Worm (Caenorhabditis elegans) whole organism, L4 larva: ENCODE measurements around the gene hlh-6.

Experiments used
- F10B5.3 ChIP-seq: sonication (generic microtip); optimal IDR thresholded peaks from 2 replicates; lab custom pipeline; 2016; ENCODE audit warnings: mild to moderate bottlenecking, missing genetic modification characterization, missing compliant biosample characterization
- F44E2.7 ChIP-seq: fragments of 200-800 bp; sonication (Bioruptor generic); IDR thresholded peaks from 2 replicates; pipeline ENCODE4 v2.1.2; 2022; ENCODE audit warnings: missing genetic modification characterization, missing compliant biosample characterization
- T20F7.1 ChIP-seq: fragments of 200-800 bp; sonication (Bioruptor generic); optimal IDR thresholded peaks from 2 replicates; lab custom pipeline; 2018; ENCODE audit warnings: mild to moderate bottlenecking, missing genetic modification characterization, missing compliant biosample characterization
- T26A8.4 ChIP-seq: fragments of 200-800 bp; sonication (Bioruptor generic); IDR thresholded peaks from 2 replicates; pipeline ENCODE4 v1.3.6; 2022; ENCODE audit warnings: missing genetic modification characterization, missing compliant biosample characterization
- aha-1 ChIP-seq: fragments of 150-350 bp; peaks from one replicate; lab custom pipeline; 2014; ENCODE audit warnings: missing biosample characterization, missing genetic modification characterization
- aly-2 ChIP-seq: sonication (generic microtip); optimal IDR thresholded peaks from 2 replicates; lab custom pipeline; 2018; ENCODE audit warnings: missing biosample characterization, missing genetic modification characterization
- arid-1 ChIP-seq: fragments of 200-800 bp; sonication (Bioruptor generic); conservative IDR thresholded peaks from 2 replicates; pipeline ENCODE4 v1.3.6; 2022; ENCODE audit warnings: missing genetic modification reagents, missing genetic modification characterization, missing compliant biosample characterization
- ceh-20 ChIP-seq: fragments of 200-800 bp; sonication (Bioruptor generic); IDR thresholded peaks from 2 replicates; pipeline ENCODE4 v1.3.6; 2022; ENCODE audit warnings: missing genetic modification reagents, missing genetic modification characterization, missing compliant biosample characterization
- ceh-44 ChIP-seq: fragments of 200-800 bp; sonication (Bioruptor generic); IDR thresholded peaks from 2 replicates; pipeline ENCODE4 v1.3.6; 2022; ENCODE audit warnings: missing genetic modification reagents, missing genetic modification characterization, missing compliant biosample characterization
- ceh-62 ChIP-seq: sonication (generic microtip); optimal IDR thresholded peaks from 2 replicates; lab custom pipeline; 2017; ENCODE audit warnings: missing biosample characterization, missing genetic modification characterization
- ceh-82 ChIP-seq: sonication (generic microtip); optimal IDR thresholded peaks from 2 replicates; lab custom pipeline; 2017; ENCODE audit warnings: missing biosample characterization, missing genetic modification characterization
- daf-12 ChIP-seq: fragments of 150-350 bp; optimal IDR thresholded peaks from 2 replicates; lab custom pipeline; 2014; ENCODE audit warnings: missing biosample characterization, missing genetic modification reagents, missing genetic modification characterization
- daf-16 ChIP-seq, 3 experiments: sonication (generic microtip); optimal IDR thresholded peaks; 2 replicates each; lab custom pipeline; 2016 to 2017; ENCODE audit warnings: missing genetic modification characterization in 3 of 3, missing genetic modification reagents in 3 of 3, mild to moderate bottlenecking in 2 of 3, missing compliant biosample characterization in 2 of 3, missing biosample characterization in 1 of 3, moderate library complexity in 1 of 3
- dmd-6 ChIP-seq: fragments of 200-800 bp; sonication (Bioruptor generic); IDR thresholded peaks from 2 replicates; pipeline ENCODE4 v1.3.6; 2022; ENCODE audit warnings: missing genetic modification reagents, missing genetic modification characterization, missing compliant biosample characterization
- dve-1 ChIP-seq: sonication (generic microtip); optimal IDR thresholded peaks from 2 replicates; lab custom pipeline; 2017; ENCODE audit warnings: antibody characterized with exemption, mild to moderate bottlenecking, missing genetic modification characterization, missing compliant biosample characterization; ENCODE audit not compliant: insufficient read depth
- egl-27 ChIP-seq: sonication (generic microtip); optimal IDR thresholded peaks from 3 replicates; lab custom pipeline; 2017; ENCODE audit warnings: missing biosample characterization, missing genetic modification reagents, missing genetic modification characterization
- hmg-1.1 ChIP-seq: fragments of 200-800 bp; sonication (Bioruptor generic); IDR thresholded peaks from 2 replicates; pipeline ENCODE4 v1.3.6; 2022; ENCODE audit warnings: missing genetic modification reagents, missing genetic modification characterization, missing compliant biosample characterization
- lin-1 ChIP-seq: fragments of 200-800 bp; sonication (Bioruptor generic); IDR thresholded peaks from 2 replicates; pipeline ENCODE4 v1.3.6; 2022; ENCODE audit warnings: missing genetic modification reagents, missing genetic modification characterization, missing compliant biosample characterization
- lin-13 ChIP-seq: fragments of 150-350 bp; optimal IDR thresholded peaks from 2 replicates; lab custom pipeline; 2014; ENCODE audit warnings: missing biosample characterization, missing genetic modification reagents, missing genetic modification characterization
- lin-38 ChIP-seq: fragments of 200-800 bp; sonication (Bioruptor generic); IDR thresholded peaks from 2 replicates; pipeline ENCODE4 v1.3.6; 2022; ENCODE audit warnings: missing genetic modification reagents, missing genetic modification characterization, missing compliant biosample characterization
- lsy-2 ChIP-seq, 2 experiments: fragments of 150-350 bp in 1 of 2; sonication (generic microtip) in 1 of 2; optimal IDR thresholded peaks; 2 replicates each; lab custom pipeline; 2014 to 2017; ENCODE audit warnings: missing biosample characterization in 2 of 2, missing genetic modification characterization in 2 of 2
- mdt-29 ChIP-seq: fragments of 200-800 bp; sonication (Bioruptor generic); IDR thresholded peaks from 2 replicates; pipeline ENCODE4 v1.3.6; 2022; ENCODE audit warnings: missing genetic modification reagents, missing genetic modification characterization, missing compliant biosample characterization
- mep-1 ChIP-seq: fragments of 150-350 bp; sonication (generic microtip); optimal IDR thresholded peaks from 3 replicates; lab custom pipeline; 2014; ENCODE audit warnings: missing biosample characterization, missing genetic modification characterization
- nhr-25 ChIP-seq: sonication (generic microtip); optimal IDR thresholded peaks from 2 replicates; lab custom pipeline; 2017; ENCODE audit warnings: missing genetic modification characterization, mild to moderate bottlenecking, missing compliant biosample characterization, antibody characterized with exemption, moderate library complexity, borderline replicate concordance; ENCODE audit not compliant: insufficient read depth
- nhr-28 ChIP-seq: fragments of 150-350 bp; optimal IDR thresholded peaks from 2 replicates; lab custom pipeline; 2014; ENCODE audit warnings: missing biosample characterization, missing genetic modification characterization
- nhr-48 ChIP-seq: sonication (generic microtip); optimal IDR thresholded peaks from 2 replicates; lab custom pipeline; 2016; ENCODE audit warnings: mild to moderate bottlenecking, missing genetic modification characterization, missing compliant biosample characterization
- nhr-6 ChIP-seq: fragments of 150-350 bp; optimal IDR thresholded peaks from 2 replicates; lab custom pipeline; 2014; ENCODE audit warnings: missing biosample characterization, missing genetic modification characterization
- nhr-76 ChIP-seq: fragments of 150-350 bp; optimal IDR thresholded peaks from 2 replicates; lab custom pipeline; 2014; ENCODE audit warnings: missing biosample characterization, missing genetic modification characterization
- nhr-77 ChIP-seq: fragments of 150-350 bp; optimal IDR thresholded peaks from 2 replicates; lab custom pipeline; 2014; ENCODE audit warnings: missing biosample characterization, missing genetic modification characterization
- pqm-1 ChIP-seq: sonication (generic microtip); optimal IDR thresholded peaks from 2 replicates; lab custom pipeline; 2017; ENCODE audit warnings: missing biosample characterization, missing genetic modification characterization
- saeg-2 ChIP-seq: fragments of 200-800 bp; sonication (Bioruptor generic); IDR thresholded peaks from 2 replicates; pipeline ENCODE4 v1.3.6; 2022; ENCODE audit warnings: missing genetic modification reagents, missing genetic modification characterization, missing compliant biosample characterization
- spr-3 ChIP-seq: fragments of 200-800 bp; sonication (Bioruptor generic); optimal IDR thresholded peaks from 2 replicates; lab custom pipeline; 2018; ENCODE audit warnings: mild to moderate bottlenecking, missing genetic modification characterization, missing compliant biosample characterization
- tag-97 ChIP-seq: fragments of 200-800 bp; sonication (Bioruptor generic); IDR thresholded peaks from 2 replicates; pipeline ENCODE4 v1.3.6; 2022; ENCODE audit warnings: missing genetic modification characterization, missing compliant biosample characterization
- unc-39 ChIP-seq: sonication (generic microtip); optimal IDR thresholded peaks from 2 replicates; lab custom pipeline; 2017; ENCODE audit warnings: missing biosample characterization, missing genetic modification characterization
- unc-62 ChIP-seq, 3 experiments: fragments of 150-350 bp in 1 of 3; sonication (generic microtip); optimal IDR thresholded peaks in 2 of 3; peaks in 1 of 3; 1 replicate in 1 of 3; 2 replicates in 2 of 3; lab custom pipeline; 2014 to 2017; ENCODE audit warnings: missing biosample characterization in 3 of 3, missing genetic modification characterization in 3 of 3, missing genetic modification reagents in 3 of 3, missing genotype in 1 of 3
- zfp-3 ChIP-seq: fragments of 200-800 bp; sonication (Bioruptor generic); conservative IDR thresholded peaks from 2 replicates; pipeline ENCODE4 v1.3.6; 2022; ENCODE audit warnings: missing genetic modification reagents, missing genetic modification characterization, missing compliant biosample characterization
- zip-2 ChIP-seq: fragments of 150-350 bp; optimal IDR thresholded peaks from 2 replicates; lab custom pipeline; 2014; ENCODE audit warnings: missing biosample characterization, missing genetic modification characterization
- ztf-11 ChIP-seq: fragments of 150-350 bp; optimal IDR thresholded peaks from 2 replicates; lab custom pipeline; 2014; ENCODE audit warnings: missing biosample characterization, missing genetic modification characterization

Gene hlh-6

ce11 chrII:9614728-9615127 lies at the start of gene hlh-6:
Gene hlh-6, minus strand, starts transcription at chrII:9614828.
- TF ChIP-seq ceh-62 (tag; lab: Kevin White, UChicago) (no peak), nhr-25 (no peak), lsy-2 (tag; optimal IDR thresholded peaks at IDR 0.05; lab: Kevin White, UChicago) (no peak), aly-2 (tag; lab: Kevin White, UChicago) (no peak), ztf-11 (no peak), spr-3 (no peak), hmg-1.1 (no peak), lin-1 (GFP tag; lab: Robert Waterston, UW) (no peak), daf-12 (tag; lab: Kevin White, UChicago) (no peak), nhr-6 (no peak), aha-1 (tag; lab: Kevin White, UChicago) (no peak), saeg-2 (GFP tag; lab: Robert Waterston, UW) (no peak), lin-38 (no peak), zip-2 (tag; lab: Kevin White, UChicago) (no peak), mep-1 (tag; lab: Kevin White, UChicago) (no peak), unc-39 (tag; lab: Kevin White, UChicago) (no peak), T26A8.4 (GFP tag; lab: Robert Waterston, UW) (no peak), nhr-48 (tag; lab: Kevin White, UChicago) (no peak)

ce11 chrII:9662797-9663196 lies 48.2 kb upstream of the hlh-6 start, which contains the start of gene cyp-13A10:
Gene cyp-13A10, minus strand, starts transcription at chrII:9662884.
- TF ChIP-seq zfp-3 (GFP tag; lab: Robert Waterston, UW) (no peak), nhr-28 (tag; lab: Kevin White, UChicago) (peak; percentile 53)
- TF ChIP-seq, all 104 proteins: peak for 1

- TF ChIP-seq aha-1 (tag; lab: Kevin White, UChicago), result peak; percentile 95
- no peak for TF ChIP-seq F44E2.7 (GFP tag; lab: Robert Waterston, UW)
These were observed 47.5 kb upstream of the hlh-6 start for ce11 chrII:9662160-9662559.

- TF ChIP-seq dve-1 (tag; lab: Kevin White, UChicago) (peak; percentile 58), pqm-1 (tag; lab: Kevin White, UChicago) (peak; percentile 56), daf-16 (GFP tag; optimal IDR thresholded peaks at IDR 0.05; lab: Kevin White, UChicago) (no peak), daf-16 (tag; optimal IDR thresholded peaks at IDR 0.05; lab: Kevin White, UChicago) (peak; percentile 71), egl-27 (tag; lab: Kevin White, UChicago) (no peak), dmd-6 (peak; percentile 64), unc-62 (GFP tag; optimal IDR thresholded peaks at IDR 0.05 in 1 of 2; lab: Kevin White, UChicago) (peak in 1 of 2 experiments; percentile 94), unc-62 (tag; optimal IDR thresholded peaks at IDR 0.05; lab: Kevin White, UChicago) (no peak), nhr-28 (tag; lab: Kevin White, UChicago) (peak; percentile 45), F10B5.3 (tag; lab: Kevin White, UChicago) (no peak)
These were observed 45.8 kb upstream of the hlh-6 start, which contains the start of gene ZK1320.3 for ce11 chrII:9660379-9660778. Gene ZK1320.3, minus strand, starts transcription at chrII:9660419.

ce11 chrII:9658915-9659314 lies 44.3 kb upstream of the hlh-6 start, which contains the start of gene ZK1320.2:
Gene ZK1320.2, minus strand, starts transcription at chrII:9659002.
- TF ChIP-seq unc-62 (GFP tag; optimal IDR thresholded peaks at IDR 0.05 in 1 of 2; lab: Kevin White, UChicago) (no peak), unc-62 (tag; optimal IDR thresholded peaks at IDR 0.05; lab: Kevin White, UChicago) (no peak), zip-2 (tag; lab: Kevin White, UChicago) (no peak), arid-1 (no peak), nhr-76 (tag; lab: Kevin White, UChicago) (no peak), pqm-1 (tag; lab: Kevin White, UChicago) (peak; percentile 69), lin-13 (GFP tag; lab: Kevin White, UChicago) (no peak), T20F7.1 (no peak), ceh-44 (GFP tag; lab: Robert Waterston, UW) (no peak), nhr-77 (tag; lab: Kevin White, UChicago) (no peak), ceh-20 (GFP tag; lab: Robert Waterston, UW) (no peak), dve-1 (tag; lab: Kevin White, UChicago) (peak; percentile 17), tag-97 (GFP tag; lab: Robert Waterston, UW) (no peak), ceh-62 (tag; lab: Kevin White, UChicago) (no peak), ceh-82 (tag; lab: Kevin White, UChicago) (no peak), daf-16 (GFP tag; optimal IDR thresholded peaks at IDR 0.05; lab: Kevin White, UChicago) (no peak), daf-16 (tag; optimal IDR thresholded peaks at IDR 0.05; lab: Kevin White, UChicago) (peak; percentile 43), nhr-25 (no peak), aly-2 (tag; lab: Kevin White, UChicago) (no peak), mdt-29 (GFP tag; lab: Robert Waterston, UW) (no peak), nhr-28 (tag; lab: Kevin White, UChicago) (peak; percentile 55), dmd-6 (peak; percentile 48; the same call in 1 of the 2 replicates)
- TF ChIP-seq, all 104 proteins: peak for 5
